Worm (Caenorhabditis elegans) whole organism, early embryonic: ENCODE results near the gene C32H11.4.

Experiments used
- B0310.2 ChIP-seq: sonication (generic microtip); optimal IDR thresholded peaks from 2 replicates; lab custom pipeline; 2016; ENCODE audit warnings: mild to moderate bottlenecking, missing genetic modification characterization, missing compliant biosample characterization
- F13C5.2 ChIP-seq: sonication (generic microtip); optimal IDR thresholded peaks from 2 replicates; lab custom pipeline; 2017; ENCODE audit warnings: mild to moderate bottlenecking, missing genetic modification characterization, inconsistent platforms, missing compliant biosample characterization
- aly-1 ChIP-seq: sonication (generic microtip); optimal IDR thresholded peaks from 2 replicates; lab custom pipeline; 2016; ENCODE audit warnings: missing genetic modification characterization, missing compliant biosample characterization
- ama-1 ChIP-seq: fragments of 150-350 bp; optimal IDR thresholded peaks from 2 replicates; lab custom pipeline; 2014
- ceh-13 ChIP-seq: fragments of 200-800 bp; sonication (Bioruptor generic); optimal IDR thresholded peaks from 2 replicates; lab custom pipeline; 2018; ENCODE audit warnings: mild to moderate bottlenecking, missing genetic modification characterization, missing compliant biosample characterization
- ceh-36 ChIP-seq: sonication (generic microtip); optimal IDR thresholded peaks from 2 replicates; lab custom pipeline; 2016; ENCODE audit warnings: missing genetic modification characterization, inconsistent platforms, missing compliant biosample characterization
- ets-7 ChIP-seq: sonication (generic microtip); optimal IDR thresholded peaks from 2 replicates; lab custom pipeline; 2016; ENCODE audit warnings: missing genotype, missing genetic modification characterization, missing compliant biosample characterization
- flt-1 ChIP-seq: fragments of 200-800 bp; sonication (Bioruptor generic); IDR thresholded peaks from 2 replicates; pipeline ENCODE4 v1.3.6; 2022; ENCODE audit warnings: missing genetic modification characterization, missing compliant biosample characterization
- hmbx-1 ChIP-seq: sonication (generic microtip); optimal IDR thresholded peaks from 2 replicates; lab custom pipeline; 2016; ENCODE audit warnings: mild to moderate bottlenecking, missing genetic modification characterization, missing compliant biosample characterization
- hmg-4 ChIP-seq: fragments of 200-800 bp; sonication (Bioruptor generic); optimal IDR thresholded peaks from 2 replicates; lab custom pipeline; 2018; ENCODE audit warnings: mild to moderate bottlenecking, missing genetic modification characterization, missing compliant biosample characterization
- hnd-1 ChIP-seq: sonication (generic microtip); optimal IDR thresholded peaks from 2 replicates; lab custom pipeline; 2016; ENCODE audit warnings: missing genetic modification characterization, missing compliant biosample characterization
- pes-1 ChIP-seq: fragments of 200-800 bp; sonication (Bioruptor generic); IDR thresholded peaks from 2 replicates; pipeline ENCODE4 v1.3.6; 2022; ENCODE audit warnings: missing genetic modification reagents, missing genetic modification characterization, missing compliant biosample characterization
- scrt-1 ChIP-seq: fragments of 200-800 bp; sonication (Bioruptor generic); IDR thresholded peaks from 2 replicates; pipeline ENCODE4 v1.3.6; 2022; ENCODE audit warnings: missing genetic modification characterization, missing compliant biosample characterization
- sea-1 ChIP-seq: fragments of 200-800 bp; sonication (Bioruptor generic); conservative IDR thresholded peaks from 2 replicates; pipeline ENCODE4 v1.3.6; 2022; ENCODE audit warnings: missing genetic modification characterization, missing compliant biosample characterization
- tbx-11 ChIP-seq: fragments of 200-800 bp; sonication (Bioruptor generic); IDR thresholded peaks from 2 replicates; pipeline ENCODE4 v1.3.6; 2022; ENCODE audit warnings: missing genetic modification characterization, missing compliant biosample characterization
- tbx-37 ChIP-seq: fragments of 200-800 bp; sonication (Bioruptor generic); conservative IDR thresholded peaks from 2 replicates; pipeline ENCODE4 v1.3.6; 2022; ENCODE audit warnings: missing genetic modification reagents, missing genetic modification characterization, missing compliant biosample characterization
- tra-4 ChIP-seq: sonication (generic microtip); optimal IDR thresholded peaks from 2 replicates; lab custom pipeline; 2017; ENCODE audit warnings: missing genetic modification characterization, missing compliant biosample characterization

C32H11.4 gene

DNA sequence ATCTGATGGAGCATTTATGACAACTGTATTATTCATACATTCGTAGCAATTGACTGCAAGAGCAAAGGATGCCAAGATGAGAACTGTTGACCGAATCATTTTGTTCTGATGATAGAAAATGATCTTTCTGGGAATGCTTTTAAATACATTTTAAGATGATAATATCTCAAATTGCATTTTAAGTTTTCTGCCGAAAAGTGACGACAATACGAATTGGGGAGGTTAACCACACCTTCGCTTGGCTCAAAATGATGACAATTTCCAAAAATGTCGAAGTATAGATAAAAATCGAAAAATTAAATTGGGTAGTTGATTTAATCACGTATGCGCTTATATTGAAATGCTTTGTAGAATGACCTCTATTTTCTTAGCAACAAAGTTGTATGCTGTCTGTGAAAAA is 20.2 kb downstream of the C32H11.4 start, which contains the start of gene dod-24:
Gene dod-24, minus strand, starts transcription at position 101 of the 400 bp plus-strand sequence.
- no peak for TF ChIP-seq tbx-37
- no peak for TF ChIP-seq tbx-11 (GFP tag; lab: Robert Waterston, UW)
- no peak for TF ChIP-seq ets-7 (tag; lab: Kevin White, UChicago)
- no peak for TF ChIP-seq aly-1 (tag; lab: Kevin White, UChicago)
- no peak for TF ChIP-seq B0310.2 (tag; lab: Kevin White, UChicago)
- TF ChIP-seq ceh-13 (GFP tag; lab: Kevin White, UChicago): no peak
- TF ChIP-seq hmbx-1: no peak
- TF ChIP-seq scrt-1 (GFP tag; lab: Robert Waterston, UW): no peak
- TF ChIP-seq hnd-1 (tag; lab: Kevin White, UChicago): no peak
- no peak for TF ChIP-seq tra-4
- TF ChIP-seq flt-1 (GFP tag; lab: Robert Waterston, UW): no peak
- TF ChIP-seq ama-1 (lab: Kevin White, UChicago): no peak
- no peak for TF ChIP-seq hmg-4 (GFP tag; lab: Kevin White, UChicago)
- TF ChIP-seq pes-1 (GFP tag; lab: Robert Waterston, UW): no peak
- no peak for TF ChIP-seq sea-1 (GFP tag; lab: Robert Waterston, UW)

ce11 chrIV:12942633-12943032 is 21.6 kb downstream of the C32H11.4 start, which contains the start of gene dct-19:
dct-19 (plus strand) TSS chrIV:12942933.
- TF ChIP-seq ets-7 (tag; lab: Kevin White, UChicago) (no peak), hnd-1 (tag; lab: Kevin White, UChicago) (no peak), hmbx-1 (no peak), hmg-4 (GFP tag; lab: Kevin White, UChicago) (no peak), tra-4 (no peak), F13C5.2 (tag; lab: Kevin White, UChicago) (no peak), tbx-11 (GFP tag; lab: Robert Waterston, UW) (no peak), ama-1 (lab: Kevin White, UChicago) (no peak), ceh-13 (GFP tag; lab: Kevin White, UChicago) (no peak), B0310.2 (tag; lab: Kevin White, UChicago) (no peak), aly-1 (tag; lab: Kevin White, UChicago) (no peak), flt-1 (GFP tag; lab: Robert Waterston, UW) (no peak)

ce11 chrIV:12946488-12946887 is 25.4 kb downstream of the C32H11.4 start, which contains the start of gene F55G11.1:
F55G11.1 (minus strand) TSS chrIV:12946588.
- TF ChIP-seq F13C5.2 (tag; lab: Kevin White, UChicago) (no peak), flt-1 (GFP tag; lab: Robert Waterston, UW) (no peak), tbx-37 (no peak)

- TF ChIP-seq hnd-1 (tag; lab: Kevin White, UChicago) (no peak), tbx-37 (no peak), hmg-4 (GFP tag; lab: Kevin White, UChicago) (no peak), ets-7 (tag; lab: Kevin White, UChicago) (no peak), ceh-36 (tag; lab: Kevin White, UChicago) (no peak), ceh-13 (GFP tag; lab: Kevin White, UChicago) (no peak), scrt-1 (GFP tag; lab: Robert Waterston, UW) (no peak), tbx-11 (GFP tag; lab: Robert Waterston, UW) (no peak), pes-1 (GFP tag; lab: Robert Waterston, UW) (no peak), hmbx-1 (no peak), sea-1 (GFP tag; lab: Robert Waterston, UW) (no peak), B0310.2 (tag; lab: Kevin White, UChicago) (no peak)
Observed at ce11 chrIV:12948470-12948869, 27.4 kb downstream of the C32H11.4 start, which contains the start of gene F55G11.10. F55G11.10 (plus strand) TSS chrIV:12948770.

ce11 chrIV:12957730-12958129 is 36.7 kb downstream of the C32H11.4 start, which contains the start of gene F55G11.6:
F55G11.6 (plus strand) TSS chrIV:12958030.
- TF ChIP-seq hmbx-1 (no peak), hmg-4 (GFP tag; lab: Kevin White, UChicago) (no peak), scrt-1 (GFP tag; lab: Robert Waterston, UW) (no peak), sea-1 (GFP tag; lab: Robert Waterston, UW) (no peak), aly-1 (tag; lab: Kevin White, UChicago) (no peak), ceh-13 (GFP tag; lab: Kevin White, UChicago) (no peak)

DNA sequence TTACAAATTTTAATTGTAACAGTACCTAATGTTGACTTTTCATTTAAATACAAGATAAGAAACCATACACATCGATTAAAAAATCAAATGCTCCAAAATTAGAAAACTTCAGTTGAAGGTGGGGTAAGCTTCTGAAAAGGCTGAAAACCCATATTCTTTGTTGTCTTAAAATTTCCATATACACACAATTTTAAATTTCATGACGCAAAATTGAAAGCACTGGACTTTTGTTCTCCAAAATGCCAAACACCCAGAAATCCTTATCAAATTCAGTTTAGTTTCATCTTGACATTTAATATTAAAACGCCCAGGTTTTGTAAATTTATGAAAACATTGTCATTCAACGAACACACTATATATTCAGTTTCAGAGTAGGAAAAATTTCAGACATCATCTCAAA is 39.1 kb downstream of the C32H11.4 start, which contains the start of gene F55G11.7:
Gene F55G11.7, plus strand, starts transcription at position 301 of the 400 bp plus-strand sequence.
- TF ChIP-seq ceh-13 (GFP tag; lab: Kevin White, UChicago): no peak
- no peak for TF ChIP-seq hnd-1 (tag; lab: Kevin White, UChicago)
- no peak for TF ChIP-seq tbx-11 (GFP tag; lab: Robert Waterston, UW)
- TF ChIP-seq pes-1 (GFP tag; lab: Robert Waterston, UW): no peak
- no peak for TF ChIP-seq sea-1 (GFP tag; lab: Robert Waterston, UW)
- TF ChIP-seq tra-4: no peak
- TF ChIP-seq aly-1 (tag; lab: Kevin White, UChicago): no peak

ce11 chrIV:12962564-12962963 is 41.5 kb downstream of the C32H11.4 start, which contains the start of gene F55G11.8:
F55G11.8 (plus strand) TSS chrIV:12962808.
- no peak for TF ChIP-seq pes-1 (GFP tag; lab: Robert Waterston, UW)
- no peak for TF ChIP-seq ceh-13 (GFP tag; lab: Kevin White, UChicago)

DNA sequence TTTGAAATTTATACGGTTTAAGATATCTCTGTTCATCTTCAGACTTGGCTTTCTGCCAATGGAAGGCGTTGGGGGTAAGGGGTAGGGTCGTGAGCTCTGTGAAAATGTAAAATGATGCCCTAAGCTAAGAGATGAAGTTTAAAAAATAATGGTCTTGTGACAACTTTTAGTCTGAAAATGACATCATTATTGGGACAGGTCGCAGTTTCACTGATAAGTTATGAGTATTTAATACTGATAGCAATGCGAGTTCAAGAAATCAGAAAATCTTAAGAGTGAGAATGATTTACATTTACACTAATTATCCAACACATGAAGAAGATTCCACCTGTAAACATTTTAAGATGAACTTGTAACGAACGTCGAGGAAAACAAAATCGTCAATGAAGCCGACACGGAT is 43.6 kb downstream of the C32H11.4 start:
- TF ChIP-seq pes-1 (GFP tag; lab: Robert Waterston, UW): no peak
- TF ChIP-seq B0310.2 (tag; lab: Kevin White, UChicago): no peak
- TF ChIP-seq ceh-13 (GFP tag; lab: Kevin White, UChicago): no peak
- TF ChIP-seq hnd-1 (tag; lab: Kevin White, UChicago): no peak
- no peak for TF ChIP-seq ama-1 (lab: Kevin White, UChicago)
- TF ChIP-seq ceh-36 (tag; lab: Kevin White, UChicago): no peak
- no peak for TF ChIP-seq aly-1 (tag; lab: Kevin White, UChicago)
- no peak for TF ChIP-seq hmg-4 (GFP tag; lab: Kevin White, UChicago)
- no peak for TF ChIP-seq hmbx-1
- TF ChIP-seq tra-4: no peak
- no peak for TF ChIP-seq flt-1 (GFP tag; lab: Robert Waterston, UW)
